Worm (Caenorhabditis elegans) whole organism, L2 larva: Measurements from ENCODE around the gene C36B7.6.

ENCODE experiments used
- F13H6.1 ChIP-seq: sonication (generic microtip); optimal IDR thresholded peaks from 2 replicates; lab custom pipeline; 2016; ENCODE audit warnings: missing genetic modification characterization, missing compliant biosample characterization
- blmp-1 ChIP-seq: sonication (generic microtip); optimal IDR thresholded peaks from 2 replicates; lab custom pipeline; 2017; ENCODE audit warnings: missing genetic modification characterization, mild to moderate bottlenecking, missing compliant biosample characterization, antibody characterized with exemption, moderate library complexity; ENCODE audit not compliant: insufficient read depth
- ceh-82 ChIP-seq: fragments of 150-350 bp; optimal IDR thresholded peaks from 2 replicates; lab custom pipeline; 2014; ENCODE audit warnings: missing biosample characterization, missing genetic modification characterization
- egl-27 ChIP-seq: sonication (generic microtip); optimal IDR thresholded peaks from 3 replicates; lab custom pipeline; 2017; ENCODE audit warnings: missing biosample characterization, missing genetic modification reagents, missing genetic modification characterization
- elt-1 ChIP-seq: fragments of 150-350 bp; optimal IDR thresholded peaks from 2 replicates; lab custom pipeline; 2014; ENCODE audit warnings: missing biosample characterization, missing genetic modification characterization
- fos-1 ChIP-seq: fragments of 150-350 bp; optimal IDR thresholded peaks from 2 replicates; lab custom pipeline; 2014; ENCODE audit warnings: missing biosample characterization, missing genetic modification characterization
- gmeb-1 ChIP-seq: fragments of 150-350 bp; optimal IDR thresholded peaks from 2 replicates; lab custom pipeline; 2014; ENCODE audit warnings: missing biosample characterization, missing genetic modification characterization
- lin-39 ChIP-seq: fragments of 150-350 bp; optimal IDR thresholded peaks from 2 replicates; lab custom pipeline; 2014; ENCODE audit warnings: missing biosample characterization, missing genetic modification reagents, missing genetic modification characterization
- lsy-2 ChIP-seq, 2 experiments: fragments of 150-350 bp in 1 of 2; sonication (generic microtip) in 1 of 2; optimal IDR thresholded peaks; 2 replicates each; lab custom pipeline; 2014 to 2017; ENCODE audit warnings: missing biosample characterization in 2 of 2, missing genetic modification characterization in 2 of 2
- mab-5 ChIP-seq: fragments of 150-350 bp; optimal IDR thresholded peaks from 2 replicates; lab custom pipeline; 2014; ENCODE audit warnings: missing biosample characterization, missing genetic modification characterization
- nhr-11 ChIP-seq: fragments of 150-350 bp; optimal IDR thresholded peaks from 2 replicates; lab custom pipeline; 2014; ENCODE audit warnings: missing biosample characterization, missing genetic modification characterization
- zag-1 ChIP-seq: fragments of 150-350 bp; optimal IDR thresholded peaks from 2 replicates; lab custom pipeline; 2014; ENCODE audit warnings: missing biosample characterization, missing genetic modification characterization

DNA sequence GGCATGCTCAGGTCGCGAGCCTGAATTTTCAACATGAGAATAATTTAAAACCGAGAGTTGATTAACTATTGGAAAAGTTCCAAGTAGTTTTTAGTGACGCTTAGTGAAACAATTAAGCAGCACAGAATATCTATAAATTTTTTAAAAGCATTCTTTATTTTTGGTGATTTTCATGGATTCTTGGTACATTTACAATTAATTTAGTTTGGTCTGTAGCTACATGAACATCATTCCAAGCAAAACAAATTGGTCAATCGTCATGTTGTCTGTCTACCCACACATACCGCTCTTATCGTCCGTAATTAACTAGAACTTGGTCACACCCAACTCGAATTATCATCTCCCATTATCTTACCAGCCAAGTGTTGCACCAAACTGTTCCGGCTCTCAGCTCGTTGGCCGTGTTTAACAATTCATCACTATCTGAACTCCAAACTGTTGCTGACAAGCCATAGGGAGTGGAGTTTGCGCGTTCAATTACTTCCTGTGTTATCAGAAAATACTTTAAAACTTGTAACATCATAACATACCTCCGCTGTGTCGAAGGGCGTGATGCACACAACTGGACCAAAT lies 40.6 kb upstream of the C36B7.6 start:
- no peak for TF ChIP-seq zag-1 (tag; lab: Kevin White, UChicago)
- peak; percentile 3 for TF ChIP-seq fos-1
- no peak for TF ChIP-seq egl-27 (tag; lab: Kevin White, UChicago)
- no peak for TF ChIP-seq nhr-11 (tag; lab: Kevin White, UChicago)
- TF ChIP-seq lin-39 (tag; lab: Kevin White, UChicago) = no peak
- no peak for TF ChIP-seq lsy-2 (tag; optimal IDR thresholded peaks at IDR 0.05; lab: Kevin White, UChicago)
- no peak for TF ChIP-seq blmp-1 (tag; lab: Kevin White, UChicago)
- no peak for TF ChIP-seq elt-1
- no peak for TF ChIP-seq gmeb-1 (tag; lab: Kevin White, UChicago)
- TF ChIP-seq ceh-82 (tag; lab: Kevin White, UChicago) = no peak
- TF ChIP-seq F13H6.1 = no peak
- no peak for TF ChIP-seq mab-5
